Fruit fly (Drosophila melanogaster): ENCODE results near the gene Pgcl.

- no peak for TF ChIP-seq CG8478 (optimal IDR thresholded peaks at IDR 0.05)
- TF ChIP-seq CTCF (optimal IDR thresholded peaks at IDR 0.05) = no peak
These were observed 46.8 kb downstream of the Pgcl start for dm6 chrX:390457-390856.
